Worm (Caenorhabditis elegans) whole organism, late embryonic: ENCODE data around the gene M03E7.3.

Experiments
- F13H6.1 ChIP-seq: sonication (generic microtip); optimal IDR thresholded peaks from 2 replicates; lab custom pipeline; 2016; ENCODE audit warnings: missing genetic modification characterization, missing compliant biosample characterization
- K02D7.2 ChIP-seq: sonication (generic microtip); optimal IDR thresholded peaks from 2 replicates; lab custom pipeline; 2017; ENCODE audit warnings: mild to moderate bottlenecking, missing genetic modification characterization, missing compliant biosample characterization
- K09A11.1 ChIP-seq: sonication (generic microtip); optimal IDR thresholded peaks from 2 replicates; lab custom pipeline; 2017; ENCODE audit warnings: antibody characterized with exemption, mild to moderate bottlenecking, missing genetic modification characterization, missing compliant biosample characterization; ENCODE audit not compliant: insufficient read depth
- Y22D7AL.16 ChIP-seq: sonication (generic microtip); optimal IDR thresholded peaks from 2 replicates; lab custom pipeline; 2016; ENCODE audit warnings: missing genetic modification characterization, missing compliant biosample characterization
- ama-1 ChIP-seq: fragments of 150-350 bp; optimal IDR thresholded peaks from 2 replicates; lab custom pipeline; 2014
- ceh-14 ChIP-seq: sonication (generic microtip); optimal IDR thresholded peaks from 2 replicates; lab custom pipeline; 2016; ENCODE audit warnings: missing genotype, missing genetic modification characterization, missing compliant biosample characterization
- ceh-19 ChIP-seq: fragments of 200-800 bp; sonication (Bioruptor generic); optimal IDR thresholded peaks from 2 replicates; lab custom pipeline; 2018; ENCODE audit warnings: mild to moderate bottlenecking, missing genetic modification characterization, missing compliant biosample characterization
- ceh-2 ChIP-seq: sonication (generic microtip); optimal IDR thresholded peaks from 2 replicates; lab custom pipeline; 2016; ENCODE audit warnings: missing genotype, missing genetic modification characterization, missing compliant biosample characterization
- ceh-22 ChIP-seq: sonication (generic microtip); optimal IDR thresholded peaks from 2 replicates; lab custom pipeline; 2017; ENCODE audit warnings: missing biosample characterization, missing genetic modification characterization
- ceh-30 ChIP-seq: fragments of 150-350 bp; optimal IDR thresholded peaks from 2 replicates; lab custom pipeline; 2014; ENCODE audit warnings: missing biosample characterization, missing genetic modification characterization
- ceh-31 ChIP-seq: sonication (generic microtip); optimal IDR thresholded peaks from 2 replicates; lab custom pipeline; 2016; ENCODE audit warnings: missing genetic modification characterization, missing compliant biosample characterization
- ceh-45 ChIP-seq: fragments of 200-800 bp; sonication (Bioruptor generic); IDR thresholded peaks from 2 replicates; pipeline ENCODE4 v1.3.6; 2022; ENCODE audit warnings: missing genetic modification reagents, missing genetic modification characterization, missing compliant biosample characterization
- ceh-48 ChIP-seq: sonication (generic microtip); optimal IDR thresholded peaks from 2 replicates; lab custom pipeline; 2016; ENCODE audit warnings: missing genetic modification characterization, inconsistent platforms, missing compliant biosample characterization
- che-1 ChIP-seq: sonication (generic microtip); optimal IDR thresholded peaks from 2 replicates; lab custom pipeline; 2016; ENCODE audit warnings: mild to moderate bottlenecking, missing genetic modification characterization, missing compliant biosample characterization
- dmd-4 ChIP-seq: sonication (generic microtip); optimal IDR thresholded peaks from 2 replicates; lab custom pipeline; 2016; ENCODE audit warnings: borderline replicate concordance, missing genetic modification characterization, missing compliant biosample characterization
- dve-1 ChIP-seq: sonication (generic microtip); optimal IDR thresholded peaks from 2 replicates; lab custom pipeline; 2017; ENCODE audit warnings: antibody characterized with exemption, mild to moderate bottlenecking, missing genetic modification characterization, missing compliant biosample characterization
- elt-2 ChIP-seq: sonication (generic microtip); optimal IDR thresholded peaks from 2 replicates; lab custom pipeline; 2016; ENCODE audit warnings: missing genetic modification reagents, missing genetic modification characterization, missing compliant biosample characterization
- elt-4 ChIP-seq: sonication (generic microtip); optimal IDR thresholded peaks from 2 replicates; lab custom pipeline; 2016; ENCODE audit warnings: missing genetic modification characterization, missing compliant biosample characterization
- fax-1 ChIP-seq: sonication (generic microtip); optimal IDR thresholded peaks from 2 replicates; lab custom pipeline; 2016; ENCODE audit warnings: missing genotype, missing genetic modification characterization, missing compliant biosample characterization
- gmeb-2 ChIP-seq: sonication (generic microtip); optimal IDR thresholded peaks from 2 replicates; lab custom pipeline; 2016; ENCODE audit warnings: missing genetic modification characterization, inconsistent platforms, missing compliant biosample characterization
- hlh-13 ChIP-seq: fragments of 200-800 bp; sonication (Bioruptor generic); optimal IDR thresholded peaks from 2 replicates; lab custom pipeline; 2018; ENCODE audit warnings: mild to moderate bottlenecking, missing genetic modification characterization, missing compliant biosample characterization
- hlh-15 ChIP-seq: sonication (generic microtip); optimal IDR thresholded peaks from 2 replicates; lab custom pipeline; 2016; ENCODE audit warnings: missing genetic modification characterization, missing compliant biosample characterization
- hlh-30 ChIP-seq: sonication (generic microtip); optimal IDR thresholded peaks from 2 replicates; lab custom pipeline; 2017; ENCODE audit warnings: antibody characterized with exemption, missing genetic modification characterization, missing compliant biosample characterization; ENCODE audit not compliant: insufficient read depth
- lim-6 ChIP-seq: sonication (generic microtip); optimal IDR thresholded peaks from 2 replicates; lab custom pipeline; 2016; ENCODE audit warnings: missing genetic modification characterization, missing compliant biosample characterization
- mec-3 ChIP-seq: sonication (generic microtip); optimal IDR thresholded peaks from 2 replicates; lab custom pipeline; 2016; ENCODE audit warnings: borderline replicate concordance, missing genetic modification characterization, missing compliant biosample characterization
- nhr-11 ChIP-seq: fragments of 150-350 bp; optimal IDR thresholded peaks from 2 replicates; lab custom pipeline; 2014; ENCODE audit warnings: missing biosample characterization, missing genetic modification characterization
- npax-4 ChIP-seq: sonication (generic microtip); optimal IDR thresholded peaks from 2 replicates; lab custom pipeline; 2016; ENCODE audit warnings: missing genetic modification characterization, missing compliant biosample characterization
- pha-4 ChIP-seq: fragments of 150-350 bp; optimal IDR thresholded peaks from 2 replicates; lab custom pipeline; 2018; ENCODE audit warnings: missing biosample characterization, missing genetic modification reagents, missing genetic modification characterization
- pqm-1 ChIP-seq: sonication (generic microtip); optimal IDR thresholded peaks from 2 replicates; lab custom pipeline; 2016; ENCODE audit warnings: missing genetic modification characterization, missing compliant biosample characterization
- rnt-1 ChIP-seq: sonication (generic microtip); optimal IDR thresholded peaks from 2 replicates; lab custom pipeline; 2016; ENCODE audit warnings: missing genetic modification characterization, missing compliant biosample characterization
- sdc-2 ChIP-seq: sonication (generic microtip); optimal IDR thresholded peaks from 2 replicates; lab custom pipeline; 2016; ENCODE audit warnings: missing genotype, missing genetic modification characterization, missing compliant biosample characterization
- sox-2 ChIP-seq: fragments of 200-800 bp; sonication (Bioruptor generic); IDR thresholded peaks from 2 replicates; pipeline ENCODE4 v1.3.6; 2022; ENCODE audit warnings: missing genetic modification reagents, missing genetic modification characterization, missing compliant biosample characterization
- syd-9 ChIP-seq: sonication (generic microtip); optimal IDR thresholded peaks from 2 replicates; lab custom pipeline; 2016; ENCODE audit warnings: mild to moderate bottlenecking, missing genetic modification characterization, moderate library complexity, missing compliant biosample characterization
- tbx-2 ChIP-seq: sonication (generic microtip); optimal IDR thresholded peaks from 2 replicates; lab custom pipeline; 2016; ENCODE audit warnings: missing genetic modification characterization, missing compliant biosample characterization
- unc-3 ChIP-seq, 2 experiments: fragments of 200-800 bp in 1 of 2; sonication (Bioruptor generic) in 1 of 2; sonication (generic microtip) in 1 of 2; conservative IDR thresholded peaks in 1 of 2; optimal IDR thresholded peaks in 1 of 2; 2 replicates each; pipeline versions ENCODE4 v1.3.6 to Lab custom; 2016 to 2022; ENCODE audit warnings: missing compliant biosample characterization in 2 of 2, missing genetic modification characterization in 2 of 2, missing genetic modification reagents in 1 of 2
- unc-42 ChIP-seq: sonication (generic microtip); optimal IDR thresholded peaks from 2 replicates; lab custom pipeline; 2016; ENCODE audit warnings: missing genotype, missing genetic modification characterization, missing compliant biosample characterization
- unc-55 ChIP-seq: sonication (generic microtip); optimal IDR thresholded peaks from 2 replicates; lab custom pipeline; 2017; ENCODE audit warnings: missing biosample characterization, missing genetic modification reagents, missing genetic modification characterization

M03E7.3 gene

ce11 chrV:5592323-5592722, 22.5 kb upstream of the M03E7.3 start, which contains the start of gene vps-37 (continued):
- peak; percentile 44 for TF ChIP-seq ceh-30 (tag; lab: Kevin White, UChicago)
- no peak for TF ChIP-seq ama-1
- peak; percentile 2 for TF ChIP-seq K02D7.2 (tag; lab: Kevin White, UChicago)
- TF ChIP-seq unc-42 = peak; percentile 90
- TF ChIP-seq F13H6.1 (tag; lab: Kevin White, UChicago) = no peak
- TF ChIP-seq, all 69 proteins: peak for 14

DNA sequence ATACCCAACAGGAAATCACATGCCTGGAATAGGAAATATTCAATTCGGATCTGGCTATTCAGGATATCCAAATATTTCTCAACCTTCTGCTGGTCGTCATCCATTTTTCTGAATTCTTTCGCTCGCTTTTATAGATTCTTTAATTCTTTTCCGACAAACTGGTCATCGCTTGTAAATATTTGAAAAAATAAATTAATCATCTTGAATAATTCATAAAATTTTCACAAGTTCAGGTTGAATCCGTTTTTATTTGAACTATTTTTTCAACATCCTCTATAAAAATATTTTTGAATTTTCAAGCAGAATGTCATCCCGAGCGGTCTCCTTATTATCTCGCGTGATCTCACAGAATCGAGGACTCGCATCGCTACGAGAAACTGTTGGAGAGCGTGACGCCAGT, 21.4 kb upstream of the M03E7.3 start, which contains the start of gene mrpl-48:
Gene mrpl-48 (plus strand): TSS at position 301 of the 400 bp plus-strand sequence.
- TF ChIP-seq Y22D7AL.16 (tag; lab: Kevin White, UChicago) (no peak), tbx-2 (tag; lab: Kevin White, UChicago) (no peak), fax-1 (tag; lab: Kevin White, UChicago) (no peak), F13H6.1 (tag; lab: Kevin White, UChicago) (no peak), che-1 (tag; lab: Kevin White, UChicago) (no peak), ceh-31 (tag; lab: Kevin White, UChicago) (no peak), K02D7.2 (tag; lab: Kevin White, UChicago) (no peak), unc-3 (GFP tag; conservative IDR thresholded peaks at IDR 0.05; lab: Robert Waterston, UW) (no peak), unc-3 (tag; optimal IDR thresholded peaks at IDR 0.05; lab: Kevin White, UChicago) (no peak), mec-3 (tag; lab: Kevin White, UChicago) (no peak), sox-2 (no peak), lim-6 (no peak), nhr-11 (tag; lab: Kevin White, UChicago) (no peak), K09A11.1 (tag; lab: Kevin White, UChicago) (no peak), unc-55 (GFP tag; lab: Kevin White, UChicago) (no peak)
- TF ChIP-seq, all 69 proteins: peak for 0

DNA sequence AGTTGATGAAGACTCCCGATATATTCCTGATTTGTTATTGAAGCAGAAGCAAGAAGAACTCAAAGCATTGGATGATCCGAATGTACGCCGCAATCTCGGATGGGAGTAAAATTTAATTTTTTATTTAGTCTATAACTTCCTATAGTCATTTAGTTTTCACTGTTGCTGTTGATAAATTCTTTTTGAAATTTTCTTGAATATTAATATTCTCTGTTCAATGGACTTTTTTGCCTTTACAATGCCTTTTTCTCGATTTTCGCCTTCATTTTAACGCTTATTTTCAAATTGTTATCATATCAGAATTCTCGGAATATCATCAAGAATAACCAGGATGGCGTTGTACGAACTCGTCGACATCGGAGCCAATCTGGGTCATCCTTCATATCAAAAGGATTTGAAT, 20.5 kb upstream of the M03E7.3 start, which contains the start of gene crn-2:
Gene crn-2 (plus strand): TSS at position 301 of the 400 bp plus-strand sequence.
- TF ChIP-seq tbx-2 (tag; lab: Kevin White, UChicago) (no peak), gmeb-2 (tag; lab: Kevin White, UChicago) (no peak), hlh-15 (tag; lab: Kevin White, UChicago) (no peak), dmd-4 (no peak), elt-2 (tag; lab: Kevin White, UChicago) (no peak), ceh-14 (tag; lab: Kevin White, UChicago) (no peak), npax-4 (tag; lab: Kevin White, UChicago) (no peak), ceh-22 (no peak), ceh-45 (GFP tag; lab: Robert Waterston, UW) (no peak), sox-2 (no peak), rnt-1 (tag; lab: Kevin White, UChicago) (no peak), sdc-2 (tag; lab: Kevin White, UChicago) (no peak)

- TF ChIP-seq ceh-31 (tag; lab: Kevin White, UChicago) (no peak), unc-55 (GFP tag; lab: Kevin White, UChicago) (no peak), ceh-30 (tag; lab: Kevin White, UChicago) (no peak), sox-2 (no peak), gmeb-2 (tag; lab: Kevin White, UChicago) (no peak), ceh-19 (no peak), elt-4 (no peak), pqm-1 (tag; lab: Kevin White, UChicago) (no peak), hlh-30 (tag; lab: Kevin White, UChicago) (no peak), ceh-48 (tag; lab: Kevin White, UChicago) (no peak), pha-4 (tag; lab: Kevin White, UChicago) (no peak), ceh-2 (no peak), dve-1 (tag; lab: Kevin White, UChicago) (no peak), syd-9 (tag; lab: Kevin White, UChicago) (no peak), unc-42 (no peak), ama-1 (no peak), tbx-2 (tag; lab: Kevin White, UChicago) (no peak), hlh-13 (GFP tag; lab: Kevin White, UChicago) (no peak), npax-4 (tag; lab: Kevin White, UChicago) (no peak), K09A11.1 (tag; lab: Kevin White, UChicago) (no peak)
These were observed 18.3 kb upstream of the M03E7.3 start, which contains the start of gene zhit-1 for ce11 chrV:5596391-5597030. zhit-1 (minus strand) TSS chrV:5596551.
